Worm (Caenorhabditis elegans) whole organism, L2 larva: Measurements from ENCODE around the gene EEED8.15.

Source experiments
- C34F6.9 ChIP-seq: fragments of 150-350 bp; optimal IDR thresholded peaks from 2 replicates; lab custom pipeline; 2014; ENCODE audit warnings: missing biosample characterization, missing genetic modification characterization
- F13H6.1 ChIP-seq: sonication (generic microtip); optimal IDR thresholded peaks from 2 replicates; lab custom pipeline; 2016; ENCODE audit warnings: missing genetic modification characterization, missing compliant biosample characterization
- R02D3.7 ChIP-seq: fragments of 150-350 bp; optimal IDR thresholded peaks from 2 replicates; lab custom pipeline; 2014; ENCODE audit warnings: missing biosample characterization, missing genetic modification characterization
- Y55F3AM.14 ChIP-seq: fragments of 200-800 bp; sonication (Bioruptor generic); optimal IDR thresholded peaks from 2 replicates; lab custom pipeline; 2018; ENCODE audit warnings: mild to moderate bottlenecking, missing genetic modification characterization, missing compliant biosample characterization
- ZK546.5 ChIP-seq: sonication (generic microtip); optimal IDR thresholded peaks from 2 replicates; lab custom pipeline; 2017; ENCODE audit warnings: missing biosample characterization, missing genetic modification characterization
- alr-1 ChIP-seq: fragments of 150-350 bp; optimal IDR thresholded peaks from 2 replicates; lab custom pipeline; 2014; ENCODE audit warnings: missing biosample characterization, missing genetic modification characterization
- aly-2 ChIP-seq: fragments of 150-350 bp; optimal IDR thresholded peaks from 2 replicates; lab custom pipeline; 2014; ENCODE audit warnings: missing biosample characterization, missing genetic modification characterization
- ama-1 ChIP-seq: fragments of 150-350 bp; optimal IDR thresholded peaks from 2 replicates; lab custom pipeline; 2018; ENCODE audit warnings: inconsistent platforms
- blmp-1 ChIP-seq: sonication (generic microtip); optimal IDR thresholded peaks from 2 replicates; lab custom pipeline; 2017; ENCODE audit warnings: missing genetic modification characterization, mild to moderate bottlenecking, missing compliant biosample characterization, antibody characterized with exemption, moderate library complexity; ENCODE audit not compliant: insufficient read depth
- ceh-16 ChIP-seq: fragments of 150-350 bp; optimal IDR thresholded peaks from 2 replicates; lab custom pipeline; 2014; ENCODE audit warnings: missing biosample characterization, missing genetic modification characterization
- ceh-82 ChIP-seq: fragments of 150-350 bp; optimal IDR thresholded peaks from 2 replicates; lab custom pipeline; 2014; ENCODE audit warnings: missing biosample characterization, missing genetic modification characterization
- crh-2 ChIP-seq: sonication (generic microtip); optimal IDR thresholded peaks from 2 replicates; lab custom pipeline; 2017; ENCODE audit warnings: missing biosample characterization, missing genetic modification characterization
- dmd-4 ChIP-seq: sonication (generic microtip); optimal IDR thresholded peaks from 2 replicates; lab custom pipeline; 2017; ENCODE audit warnings: missing biosample characterization, missing genetic modification characterization
- egl-27 ChIP-seq: sonication (generic microtip); optimal IDR thresholded peaks from 3 replicates; lab custom pipeline; 2017; ENCODE audit warnings: missing biosample characterization, missing genetic modification reagents, missing genetic modification characterization
- elt-1 ChIP-seq: fragments of 150-350 bp; optimal IDR thresholded peaks from 2 replicates; lab custom pipeline; 2014; ENCODE audit warnings: missing biosample characterization, missing genetic modification characterization
- elt-3 ChIP-seq: sonication (generic microtip); optimal IDR thresholded peaks from 2 replicates; lab custom pipeline; 2017; ENCODE audit warnings: missing biosample characterization, missing genetic modification characterization
- fos-1 ChIP-seq: fragments of 150-350 bp; optimal IDR thresholded peaks from 2 replicates; lab custom pipeline; 2014; ENCODE audit warnings: missing biosample characterization, missing genetic modification characterization
- gmeb-1 ChIP-seq: fragments of 150-350 bp; optimal IDR thresholded peaks from 2 replicates; lab custom pipeline; 2014; ENCODE audit warnings: missing biosample characterization, missing genetic modification characterization
- lin-11 ChIP-seq: fragments of 150-350 bp; sonication (generic microtip); optimal IDR thresholded peaks from 2 replicates; lab custom pipeline; 2014; ENCODE audit warnings: missing biosample characterization, missing genetic modification characterization, inconsistent platforms, mixed read lengths
- lin-13 ChIP-seq: fragments of 150-350 bp; optimal IDR thresholded peaks from 2 replicates; lab custom pipeline; 2014; ENCODE audit warnings: missing biosample characterization, missing genetic modification reagents, missing genetic modification characterization
- lin-39 ChIP-seq: fragments of 150-350 bp; optimal IDR thresholded peaks from 2 replicates; lab custom pipeline; 2014; ENCODE audit warnings: missing biosample characterization, missing genetic modification reagents, missing genetic modification characterization
- lsy-2 ChIP-seq, 2 experiments: fragments of 150-350 bp in 1 of 2; sonication (generic microtip) in 1 of 2; optimal IDR thresholded peaks; 2 replicates each; lab custom pipeline; 2014 to 2017; ENCODE audit warnings: missing biosample characterization in 2 of 2, missing genetic modification characterization in 2 of 2
- mab-5 ChIP-seq: fragments of 150-350 bp; optimal IDR thresholded peaks from 2 replicates; lab custom pipeline; 2014; ENCODE audit warnings: missing biosample characterization, missing genetic modification characterization
- mbf-1 ChIP-seq: sonication (generic microtip); optimal IDR thresholded peaks from 2 replicates; lab custom pipeline; 2017; ENCODE audit warnings: missing biosample characterization, missing genetic modification characterization
- mdl-1 ChIP-seq, 2 experiments: fragments of 150-350 bp in 1 of 2; sonication (generic microtip) in 1 of 2; optimal IDR thresholded peaks; 2 replicates each; lab custom pipeline; 2017; ENCODE audit warnings: missing biosample characterization in 2 of 2, missing genetic modification characterization in 2 of 2
- nhr-10 ChIP-seq: sonication (generic microtip); optimal IDR thresholded peaks from 2 replicates; lab custom pipeline; 2017; ENCODE audit warnings: missing biosample characterization, missing genetic modification characterization
- nhr-11 ChIP-seq: fragments of 150-350 bp; optimal IDR thresholded peaks from 2 replicates; lab custom pipeline; 2014; ENCODE audit warnings: missing biosample characterization, missing genetic modification characterization
- nhr-12 ChIP-seq: fragments of 150-350 bp; optimal IDR thresholded peaks from 2 replicates; lab custom pipeline; 2014; ENCODE audit warnings: missing biosample characterization, missing genetic modification characterization
- nhr-129 ChIP-seq: fragments of 150-350 bp; optimal IDR thresholded peaks from 2 replicates; lab custom pipeline; 2014; ENCODE audit warnings: missing biosample characterization, missing genetic modification characterization
- nhr-21 ChIP-seq: fragments of 150-350 bp; optimal IDR thresholded peaks from 2 replicates; lab custom pipeline; 2014; ENCODE audit warnings: missing biosample characterization, missing genetic modification characterization
- nhr-23 ChIP-seq: fragments of 150-350 bp; optimal IDR thresholded peaks from 2 replicates; lab custom pipeline; 2014; ENCODE audit warnings: missing biosample characterization, missing genetic modification reagents, missing genetic modification characterization
- nhr-237 ChIP-seq: fragments of 150-350 bp; optimal IDR thresholded peaks from 2 replicates; lab custom pipeline; 2014; ENCODE audit warnings: missing biosample characterization, missing genetic modification characterization
- nhr-25 ChIP-seq: fragments of 150-350 bp; sonication (generic microtip); optimal IDR thresholded peaks from 3 replicates; lab custom pipeline; 2014; ENCODE audit warnings: missing biosample characterization, missing genetic modification characterization
- nhr-6 ChIP-seq: fragments of 150-350 bp; optimal IDR thresholded peaks from 2 replicates; lab custom pipeline; 2014; ENCODE audit warnings: missing biosample characterization, missing genetic modification characterization
- nhr-77 ChIP-seq: fragments of 150-350 bp; optimal IDR thresholded peaks from 2 replicates; lab custom pipeline; 2014; ENCODE audit warnings: missing biosample characterization, missing genetic modification characterization
- peb-1 ChIP-seq: fragments of 150-350 bp; optimal IDR thresholded peaks from 2 replicates; lab custom pipeline; 2014; ENCODE audit warnings: missing biosample characterization, missing genetic modification characterization
- sem-4 ChIP-seq: fragments of 150-350 bp; optimal IDR thresholded peaks from 2 replicates; lab custom pipeline; 2014; ENCODE audit warnings: missing biosample characterization, missing genetic modification reagents, missing genetic modification characterization
- skn-1 ChIP-seq: sonication (generic microtip); optimal IDR thresholded peaks from 2 replicates; lab custom pipeline; 2017; ENCODE audit warnings: missing biosample characterization, missing genetic modification characterization
- sma-3 ChIP-seq: sonication (generic microtip); optimal IDR thresholded peaks from 2 replicates; lab custom pipeline; 2016; ENCODE audit warnings: missing genetic modification reagents, missing genetic modification characterization, missing compliant biosample characterization
- sma-9 ChIP-seq, 2 experiments: fragments of 150-350 bp in 1 of 2; sonication (generic microtip) in 1 of 2; optimal IDR thresholded peaks; 2 replicates each; lab custom pipeline; 2014 to 2016; ENCODE audit warnings: missing genetic modification characterization in 2 of 2, mild to moderate bottlenecking in 1 of 2, missing biosample characterization in 1 of 2, missing compliant biosample characterization in 1 of 2, missing genetic modification reagents in 1 of 2, moderate library complexity in 1 of 2
- snpc-4 ChIP-seq: fragments of 150-350 bp; optimal IDR thresholded peaks from 2 replicates; lab custom pipeline; 2014; ENCODE audit warnings: missing biosample characterization, missing genetic modification characterization
- unc-39 ChIP-seq: fragments of 150-350 bp; optimal IDR thresholded peaks from 2 replicates; lab custom pipeline; 2014; ENCODE audit warnings: missing biosample characterization, missing genetic modification characterization
- unc-55 ChIP-seq: fragments of 150-350 bp; sonication (generic microtip); optimal IDR thresholded peaks from 3 replicates; lab custom pipeline; 2014; ENCODE audit warnings: missing biosample characterization, missing genetic modification reagents, missing genetic modification characterization
- unc-62 ChIP-seq: fragments of 150-350 bp; optimal IDR thresholded peaks from 2 replicates; lab custom pipeline; 2014; ENCODE audit warnings: missing biosample characterization, missing genetic modification reagents, missing genetic modification characterization
- zag-1 ChIP-seq: fragments of 150-350 bp; optimal IDR thresholded peaks from 2 replicates; lab custom pipeline; 2014; ENCODE audit warnings: missing biosample characterization, missing genetic modification characterization
- ztf-1 ChIP-seq: fragments of 200-800 bp; sonication (Bioruptor generic); conservative IDR thresholded peaks from 2 replicates; pipeline ENCODE4 v1.3.6; 2022; ENCODE audit warnings: missing genetic modification characterization, missing compliant biosample characterization
- ztf-11 ChIP-seq: sonication (generic microtip); optimal IDR thresholded peaks from 2 replicates; lab custom pipeline; 2017; ENCODE audit warnings: missing biosample characterization, missing genetic modification characterization
- ztf-4 ChIP-seq: fragments of 150-350 bp; optimal IDR thresholded peaks from 2 replicates; lab custom pipeline; 2014; ENCODE audit warnings: missing biosample characterization, missing genetic modification characterization

The EEED8.15 gene

ce11 chrII:5460911-5461310 is 41.9 kb downstream of the EEED8.15 start:
- TF ChIP-seq skn-1 (tag; lab: Kevin White, UChicago), result no peak
- no peak for TF ChIP-seq alr-1 (tag; lab: Kevin White, UChicago)
- TF ChIP-seq nhr-6 (tag; lab: Kevin White, UChicago), result no peak
- TF ChIP-seq aly-2 (tag; lab: Kevin White, UChicago), result no peak
- TF ChIP-seq F13H6.1 (tag; lab: Kevin White, UChicago), result peak; percentile 46
- peak; percentile 44 for TF ChIP-seq fos-1 (tag; lab: Kevin White, UChicago)
- no peak for TF ChIP-seq nhr-12 (tag; lab: Kevin White, UChicago)
- TF ChIP-seq nhr-129 (tag; lab: Kevin White, UChicago), result no peak
- no peak for TF ChIP-seq sma-9 (GFP tag; optimal IDR thresholded peaks at IDR 0.05; lab: Kevin White, UChicago)
- no peak for TF ChIP-seq sma-9 (tag; optimal IDR thresholded peaks at IDR 0.05; lab: Kevin White, UChicago)
- TF ChIP-seq lin-13 (GFP tag; lab: Kevin White, UChicago), result no peak
- TF ChIP-seq crh-2, result no peak

ce11 chrII:5463692-5464300 is 44.8 kb downstream of the EEED8.15 start:
- TF ChIP-seq blmp-1 (tag; lab: Kevin White, UChicago) (no peak), nhr-10 (tag; lab: Kevin White, UChicago) (no peak), nhr-77 (no peak), skn-1 (tag; lab: Kevin White, UChicago) (no peak), nhr-6 (tag; lab: Kevin White, UChicago) (no peak), lin-13 (GFP tag; lab: Kevin White, UChicago) (no peak), fos-1 (tag; lab: Kevin White, UChicago) (no peak), R02D3.7 (tag; lab: Kevin White, UChicago) (no peak), sma-3 (GFP tag; lab: Kevin White, UChicago) (no peak), lin-39 (no peak), C34F6.9 (peak; percentile 23), ztf-4 (tag; lab: Kevin White, UChicago) (no peak), nhr-237 (tag; lab: Kevin White, UChicago) (no peak), ama-1 (lab: Kevin White, UChicago) (no peak), nhr-12 (tag; lab: Kevin White, UChicago) (no peak), mab-5 (tag; lab: Kevin White, UChicago) (no peak), egl-27 (tag; lab: Kevin White, UChicago) (no peak), aly-2 (tag; lab: Kevin White, UChicago) (no peak), peb-1 (tag; lab: Kevin White, UChicago) (no peak), ZK546.5 (tag; lab: Kevin White, UChicago) (no peak), lsy-2 (tag; optimal IDR thresholded peaks at IDR 0.05; lab: Kevin White, UChicago) (peak in 1 of 2 experiments; percentile 46), crh-2 (no peak), unc-62 (GFP tag; lab: Kevin White, UChicago) (no peak), nhr-129 (tag; lab: Kevin White, UChicago) (peak; percentile 43), mbf-1 (no peak), nhr-21 (tag; lab: Kevin White, UChicago) (no peak), unc-39 (tag; lab: Kevin White, UChicago) (no peak), ceh-16 (tag; lab: Kevin White, UChicago) (no peak), nhr-11 (tag; lab: Kevin White, UChicago) (no peak), gmeb-1 (tag; lab: Kevin White, UChicago) (no peak), elt-1 (tag; lab: Kevin White, UChicago) (no peak), dmd-4 (tag; lab: Kevin White, UChicago) (no peak), sma-9 (GFP tag; optimal IDR thresholded peaks at IDR 0.05; lab: Kevin White, UChicago) (no peak), sma-9 (tag; optimal IDR thresholded peaks at IDR 0.05; lab: Kevin White, UChicago) (no peak), snpc-4 (tag; lab: Kevin White, UChicago) (no peak), alr-1 (tag; lab: Kevin White, UChicago) (no peak), ztf-11 (tag; lab: Kevin White, UChicago) (no peak), mdl-1 (tag; optimal IDR thresholded peaks at IDR 0.05; lab: Kevin White, UChicago) (no peak), F13H6.1 (tag; lab: Kevin White, UChicago) (peak; percentile 44), ceh-82 (tag; lab: Kevin White, UChicago) (no peak), unc-55 (GFP tag; lab: Kevin White, UChicago) (peak; percentile 41), zag-1 (tag; lab: Kevin White, UChicago) (peak; percentile 32), nhr-23 (tag; lab: Kevin White, UChicago) (no peak), sem-4 (tag; lab: Kevin White, UChicago) (peak; percentile 49), ztf-1 (GFP tag; lab: Robert Waterston, UW) (no peak), Y55F3AM.14 (GFP tag; lab: Kevin White, UChicago) (no peak), elt-3 (tag; lab: Kevin White, UChicago) (no peak), nhr-25 (tag; lab: Kevin White, UChicago) (no peak), lin-11 (tag; lab: Kevin White, UChicago) (no peak)
